Fruit fly (Drosophila melanogaster) whole organism, wandering third instar larva: Measurements from ENCODE around the gene CG9240.

ENCODE experiments used
- Abd-B ChIP-seq: fragments of >200 bp; optimal IDR thresholded peaks from 2 replicates; lab custom pipeline; 2017; ENCODE audit warnings: missing biosample characterization, missing genetic modification characterization
- CG32264 ChIP-seq: fragments of 200-800 bp; sonication (Bioruptor generic); optimal IDR thresholded peaks from 2 replicates; lab custom pipeline; 2016; ENCODE audit warnings: missing biosample characterization, missing genetic modification characterization
- CG9705 ChIP-seq: fragments of 200-800 bp; sonication (Bioruptor generic); optimal IDR thresholded peaks from 2 replicates; lab custom pipeline; 2018; ENCODE audit warnings: missing biosample characterization, mild to moderate bottlenecking, missing genetic modification characterization
- CrebA ChIP-seq: fragments of 200-800 bp; sonication (Bioruptor generic); optimal IDR thresholded peaks from 2 replicates; lab custom pipeline; 2016; ENCODE audit warnings: missing biosample characterization, mild to moderate bottlenecking, missing genetic modification characterization, borderline replicate concordance
- Dfd ChIP-seq: fragments of >200 bp; optimal IDR thresholded peaks from 2 replicates; lab custom pipeline; 2017; ENCODE audit warnings: missing biosample characterization, missing genetic modification characterization
- Dif ChIP-seq: fragments of 200-275, 200-300 bp; sonication (Bioruptor generic); optimal IDR thresholded peaks from 2 replicates; lab custom pipeline; 2018; ENCODE audit warnings: missing biosample characterization, missing genetic modification characterization; ENCODE audit not compliant: partially characterized antibody
- GATAd ChIP-seq: sonication (Bioruptor generic); optimal IDR thresholded peaks from 2 replicates; lab custom pipeline; 2016; ENCODE audit warnings: missing biosample characterization, missing genetic modification characterization
- HLH106 ChIP-seq: fragments of 200-800 bp; optimal IDR thresholded peaks from 3 replicates; lab custom pipeline; 2019; ENCODE audit warnings: missing biosample characterization, mild to moderate bottlenecking, missing genetic modification characterization, moderate library complexity
- Hnf4 ChIP-seq: fragments of 200-800 bp; sonication (Bioruptor generic); optimal IDR thresholded peaks from 2 replicates; lab custom pipeline; 2016; ENCODE audit warnings: missing biosample characterization, mild to moderate bottlenecking, missing genetic modification characterization
- Hr78 ChIP-seq: fragments of >200 bp; optimal IDR thresholded peaks from 2 replicates; lab custom pipeline; 2017; ENCODE audit warnings: missing biosample characterization, missing genetic modification characterization
- Hr83 ChIP-seq: fragments of 200-300 bp; sonication (Bioruptor generic); optimal IDR thresholded peaks from 2 replicates; lab custom pipeline; 2016; ENCODE audit warnings: missing biosample characterization, mild to moderate bottlenecking, missing genetic modification characterization, moderate library complexity; ENCODE audit not compliant: poor library complexity, severe bottlenecking
- Jra ChIP-seq: sonication (Bioruptor generic); optimal IDR thresholded peaks from 2 replicates; lab custom pipeline; 2016; ENCODE audit warnings: missing biosample characterization, missing genetic modification characterization
- Mio ChIP-seq: sonication (Bioruptor generic); optimal IDR thresholded peaks from 2 replicates; lab custom pipeline; 2016; ENCODE audit warnings: missing biosample characterization, missing genetic modification characterization
- Myc ChIP-seq: fragments of >200 bp; optimal IDR thresholded peaks from 2 replicates; lab custom pipeline; 2017
- N ChIP-seq: fragments of >200 bp; optimal IDR thresholded peaks from 2 replicates; lab custom pipeline; 2018; ENCODE audit warnings: missing biosample characterization, missing external identifiers, missing genetic modification characterization
- OdsH ChIP-seq: fragments of 200-800 bp; sonication (Bioruptor generic); optimal IDR thresholded peaks from 2 replicates; lab custom pipeline; 2016; ENCODE audit warnings: missing biosample characterization, mild to moderate bottlenecking, missing genetic modification characterization
- Rel ChIP-seq, 2 experiments: fragments of 200-800 bp; sonication (Bioruptor generic) in 1 of 2; optimal IDR thresholded peaks; 2 replicates in 1 of 2; 3 replicates in 1 of 2; lab custom pipeline; 2016 to 2019; ENCODE audit warnings: mild to moderate bottlenecking in 2 of 2, missing biosample characterization in 2 of 2, missing genetic modification characterization in 2 of 2, moderate library complexity in 1 of 2
- Sp1 ChIP-seq: fragments of 200-800 bp; sonication (Bioruptor generic); optimal IDR thresholded peaks from 3 replicates; lab custom pipeline; 2019; ENCODE audit warnings: missing biosample characterization, mild to moderate bottlenecking, missing genetic modification characterization, moderate library complexity
- Vsx2 ChIP-seq: fragments of 200-300, 225-300 bp; sonication (Bioruptor generic); optimal IDR thresholded peaks from 2 replicates; lab custom pipeline; 2018; ENCODE audit warnings: missing biosample characterization, missing genetic modification characterization; ENCODE audit not compliant: partially characterized antibody
- br ChIP-seq: fragments of 200-800 bp; sonication (Bioruptor generic); optimal IDR thresholded peaks from 2 replicates; lab custom pipeline; 2016; ENCODE audit warnings: missing biosample characterization, missing genetic modification characterization
- brk ChIP-seq: fragments of 200-800 bp; sonication (Bioruptor generic); optimal IDR thresholded peaks from 2 replicates; lab custom pipeline; 2016; ENCODE audit warnings: missing biosample characterization, mild to moderate bottlenecking, missing genetic modification characterization
- dl ChIP-seq, 2 experiments: fragments of 175-275, 200-275 bp in 1 of 2; fragments of 200-275 bp in 1 of 2; sonication (Bioruptor generic); optimal IDR thresholded peaks; lab custom pipeline; 2018; ENCODE audit warnings: mild to moderate bottlenecking in 2 of 2, missing biosample characterization in 2 of 2, missing genetic modification characterization in 2 of 2, moderate library complexity in 2 of 2; ENCODE audit not compliant: partially characterized antibody in 2 of 2, insufficient read depth in 1 of 2
- dmrt93B ChIP-seq: fragments of 200-800 bp; sonication (Bioruptor generic); optimal IDR thresholded peaks from 2 replicates; lab custom pipeline; 2018; ENCODE audit warnings: missing biosample characterization, mild to moderate bottlenecking, missing genetic modification characterization
- dsf ChIP-seq: sonication (Bioruptor generic); optimal IDR thresholded peaks from 2 replicates; lab custom pipeline; 2016; ENCODE audit warnings: missing biosample characterization, missing genetic modification characterization, borderline replicate concordance
- ey ChIP-seq: fragments of 200-800 bp; sonication (Bioruptor generic); optimal IDR thresholded peaks from 2 replicates; lab custom pipeline; 2016; ENCODE audit warnings: missing biosample characterization, missing genetic modification characterization
- foxo ChIP-seq, 2 experiments: fragments of 200-800 bp; sonication (Bioruptor generic); optimal IDR thresholded peaks; 2 replicates in 1 of 2; 3 replicates in 1 of 2; lab custom pipeline; 2016 to 2017; ENCODE audit warnings: missing biosample characterization in 2 of 2, missing genetic modification characterization in 2 of 2
- fru ChIP-seq: fragments of 200-800 bp; sonication (Bioruptor generic); optimal IDR thresholded peaks from 3 replicates; lab custom pipeline; 2016; ENCODE audit warnings: missing biosample characterization, mild to moderate bottlenecking, missing genetic modification characterization
- h ChIP-seq: fragments of 200-800 bp; sonication (Bioruptor generic); optimal IDR thresholded peaks from 3 replicates; lab custom pipeline; 2016; ENCODE audit warnings: missing biosample characterization, mild to moderate bottlenecking, missing genetic modification characterization
- jim ChIP-seq: fragments of 175-275, 200-325 bp; sonication (Bioruptor generic); optimal IDR thresholded peaks from 2 replicates; lab custom pipeline; 2016; ENCODE audit warnings: missing biosample characterization, mild to moderate bottlenecking, missing genetic modification characterization
- lola ChIP-seq: fragments of >200 bp; optimal IDR thresholded peaks from 2 replicates; lab custom pipeline; 2017; ENCODE audit warnings: missing biosample characterization, missing genetic modification characterization
- pan ChIP-seq: fragments of >200 bp; optimal IDR thresholded peaks from 2 replicates; lab custom pipeline; 2017
- psq ChIP-seq: fragments of 200-800 bp; sonication (Bioruptor generic); optimal IDR thresholded peaks from 3 replicates; lab custom pipeline; 2017; ENCODE audit warnings: missing biosample characterization, mild to moderate bottlenecking, missing genetic modification characterization, moderate library complexity
- rgr ChIP-seq: fragments of 200-800 bp; sonication (Bioruptor generic); optimal IDR thresholded peaks from 3 replicates; lab custom pipeline; 2016; ENCODE audit warnings: missing biosample characterization, mild to moderate bottlenecking, missing genetic modification characterization
- sage ChIP-seq: fragments of 200-800 bp; sonication (Bioruptor generic); optimal IDR thresholded peaks from 2 replicates; lab custom pipeline; 2016; ENCODE audit warnings: missing biosample characterization, mild to moderate bottlenecking, missing genetic modification characterization
- sv ChIP-seq: fragments of 200-800 bp; sonication (Bioruptor generic); optimal IDR thresholded peaks from 3 replicates; lab custom pipeline; 2016; ENCODE audit warnings: missing biosample characterization, missing genetic modification characterization
- tai ChIP-seq: sonication (Bioruptor generic); optimal IDR thresholded peaks from 2 replicates; lab custom pipeline; 2016; ENCODE audit warnings: missing biosample characterization, missing genetic modification characterization
- usp ChIP-seq: fragments of >200 bp; optimal IDR thresholded peaks from 2 replicates; lab custom pipeline; 2017; ENCODE audit warnings: missing biosample characterization, missing genetic modification characterization
- woc ChIP-seq: sonication (Bioruptor generic); optimal IDR thresholded peaks from 2 replicates; lab custom pipeline; 2016; ENCODE audit warnings: missing biosample characterization, mild to moderate bottlenecking, missing genetic modification characterization

CG9240 gene

DNA sequence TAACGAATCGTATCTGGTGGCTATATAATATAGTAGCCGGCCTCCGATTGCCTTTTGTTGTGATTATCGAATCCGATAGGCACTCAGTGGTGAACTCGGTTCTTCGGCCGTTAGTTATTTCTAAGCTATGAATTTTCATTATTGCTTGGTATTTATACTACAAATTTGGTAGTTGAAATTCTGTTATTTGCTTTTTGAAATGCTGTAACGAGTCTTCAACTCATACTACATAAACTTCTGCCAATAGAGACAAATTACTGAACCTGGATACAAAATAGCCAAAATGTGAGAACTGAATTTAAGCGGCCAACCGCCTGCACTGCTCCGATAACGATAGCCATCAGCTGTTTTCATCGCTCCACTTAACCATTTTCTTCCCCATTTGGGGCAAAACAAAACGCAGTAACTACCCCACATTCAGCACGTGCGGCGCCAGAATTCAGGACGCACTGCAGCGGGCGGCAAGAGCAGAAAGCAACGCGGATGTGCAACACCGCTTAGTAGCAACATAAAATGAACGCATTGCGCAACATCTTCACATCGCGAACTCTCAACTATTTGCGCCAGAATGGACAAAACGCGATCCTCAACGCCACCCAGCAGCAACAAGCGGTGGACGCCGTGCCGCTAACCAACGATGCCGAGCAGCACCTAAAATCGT is 38.0 kb upstream of the CG9240 start, which contains the start of the genes CG11679 and CG8206:
CG11679 (minus strand) TSS at position 65 of the 661 bp plus-strand sequence.
CG8206 (plus strand) TSS at position 341 of the 661 bp plus-strand sequence.
- TF ChIP-seq foxo (GFP tag; optimal IDR thresholded peaks at IDR 0.05; lab: Kevin White, UChicago) = peak in 1 of 2 experiments; percentile 72
- no peak for TF ChIP-seq CG32264
- no peak for TF ChIP-seq N (GFP tag; lab: Kevin White, UChicago)
- peak; percentile 86 for TF ChIP-seq woc (GFP tag; lab: Kevin White, UChicago)
- TF ChIP-seq jim = no peak
- TF ChIP-seq usp (GFP tag; lab: Kevin White, UChicago) = no peak
- no peak for TF ChIP-seq Jra (GFP tag; lab: Kevin White, UChicago)
- peak; percentile 63 for TF ChIP-seq h
- TF ChIP-seq lola (GFP tag; lab: Kevin White, UChicago) = no peak
- TF ChIP-seq CrebA = no peak
- no peak for TF ChIP-seq Hr83 (GFP tag; lab: Kevin White, UChicago)
- no peak for TF ChIP-seq dsf (GFP tag; lab: Kevin White, UChicago)
- TF ChIP-seq br = peak; percentile 37
- TF ChIP-seq Mio (GFP tag; lab: Kevin White, UChicago) = no peak
- no peak for TF ChIP-seq GATAd (GFP tag; lab: Kevin White, UChicago)
- peak; percentile 78 for TF ChIP-seq HLH106 (tag; lab: Kevin White, UChicago)
- no peak for TF ChIP-seq tai (GFP tag; lab: Kevin White, UChicago)
- TF ChIP-seq Dif (GFP tag; lab: Kevin White, UChicago) = no peak
- no peak for TF ChIP-seq Rel (GFP tag; optimal IDR thresholded peaks at IDR 0.05; lab: Kevin White, UChicago)
- TF ChIP-seq Rel (tag; optimal IDR thresholded peaks at IDR 0.05; lab: Kevin White, UChicago) = peak; percentile 61
- no peak for TF ChIP-seq Dfd (GFP tag; lab: Kevin White, UChicago)
- no peak for TF ChIP-seq dl (GFP tag; optimal IDR thresholded peaks at IDR 0.05; lab: Kevin White, UChicago; ENCODE audit: insufficient read depth in 1 of 2, partially characterized antibody in 2 of 2)
- peak; percentile 43 for TF ChIP-seq psq
- no peak for TF ChIP-seq dmrt93B
- no peak for TF ChIP-seq Hnf4 (GFP tag; lab: Kevin White, UChicago)
- no peak for TF ChIP-seq sage (GFP tag; lab: Kevin White, UChicago)
- no peak for TF ChIP-seq sv (GFP tag; lab: Kevin White, UChicago)
- no peak for TF ChIP-seq Vsx2
- peak; percentile 61 for TF ChIP-seq CG9705 (GFP tag; lab: Kevin White, UChicago)
- TF ChIP-seq Sp1 (GFP tag; lab: Kevin White, UChicago) = peak; percentile 55
- peak; percentile 61 for TF ChIP-seq rgr
- no peak for TF ChIP-seq pan (lab: Kevin White, UChicago)
- TF ChIP-seq ey (GFP tag; lab: Kevin White, UChicago) = peak; percentile 36
- TF ChIP-seq brk (GFP tag; lab: Kevin White, UChicago) = no peak
- TF ChIP-seq OdsH (GFP tag; lab: Kevin White, UChicago) = peak; percentile 31
- peak; percentile 97 for TF ChIP-seq Myc (lab: Kevin White, UChicago)
- TF ChIP-seq Hr78 (GFP tag; lab: Kevin White, UChicago) = no peak
- peak; percentile 62 for TF ChIP-seq fru
- no peak for TF ChIP-seq Abd-B

DNA sequence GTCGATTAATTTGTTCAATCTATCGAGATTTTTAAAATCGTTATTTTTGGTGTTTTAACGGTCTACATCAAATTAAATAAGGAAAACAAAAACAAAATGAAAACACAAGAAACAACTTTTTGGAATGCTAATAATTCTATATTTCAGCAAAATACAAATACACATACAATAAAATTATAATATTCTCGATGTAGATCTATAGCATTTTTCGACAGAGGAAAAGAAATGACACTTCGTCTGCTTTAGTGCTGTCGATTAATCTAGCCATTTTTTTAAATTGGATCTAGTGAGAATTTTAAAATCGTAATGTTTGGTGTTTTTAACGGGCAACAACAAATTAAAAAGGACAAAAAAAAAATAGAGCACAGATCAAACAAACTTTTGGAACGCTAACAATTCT is 36.1 kb upstream of the CG9240 start, which contains the start of gene Arp6:
Arp6 (minus strand) TSS at position 11 of the 400 bp plus-strand sequence.
- TF ChIP-seq Vsx2 (no peak), woc (GFP tag; lab: Kevin White, UChicago) (peak; percentile 37), psq (no peak), jim (no peak), tai (GFP tag; lab: Kevin White, UChicago) (no peak), pan (lab: Kevin White, UChicago) (no peak), Hr83 (GFP tag; lab: Kevin White, UChicago) (no peak), sv (GFP tag; lab: Kevin White, UChicago) (no peak), HLH106 (tag; lab: Kevin White, UChicago) (peak; percentile 5), Myc (lab: Kevin White, UChicago) (peak; percentile 81), Hr78 (GFP tag; lab: Kevin White, UChicago) (no peak), Dfd (GFP tag; lab: Kevin White, UChicago) (no peak), brk (GFP tag; lab: Kevin White, UChicago) (no peak)
